Fruit fly (Drosophila melanogaster): ENCODE data around the gene CG17744.
A peak's percentile ranks its signal among the peaks of the same experiment; 100 is the strongest.

Gene CG17744

DNA sequence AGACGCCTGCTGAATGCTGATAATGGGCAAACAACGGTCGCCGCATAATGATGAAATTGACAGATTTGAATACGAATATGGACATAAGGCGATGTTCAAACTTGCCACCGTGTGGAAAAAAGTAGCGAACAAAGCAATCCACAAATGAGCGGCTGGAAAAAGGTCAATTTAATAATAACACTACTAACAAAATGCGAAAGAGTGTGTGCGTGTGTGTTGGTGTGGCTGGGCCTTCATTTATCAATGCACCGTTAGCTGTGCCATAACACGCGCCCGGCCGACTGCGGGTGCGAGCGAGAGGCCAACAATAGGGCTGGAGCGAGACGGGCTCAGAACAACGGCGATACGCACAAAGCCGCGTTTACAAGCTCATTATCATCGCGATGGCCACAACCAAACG is 50.7 kb downstream of the CG17744 start:
- TF ChIP-seq kay (GFP tag; ENCODE audit: borderline replicate concordance) (peak; percentile 72), ovo (GFP tag; optimal IDR thresholded peaks at IDR 0.05) (peak; percentile 93), CG7101 (tag; optimal IDR thresholded peaks at IDR 0.05) (no peak), bab1 (GFP tag; optimal IDR thresholded peaks at IDR 0.05) (no peak), pad (GFP tag; optimal IDR thresholded peaks at IDR 0.05) (peak; percentile 66)

Measured in whole organism, adult.